Worm (Caenorhabditis elegans): Measurements from ENCODE around the gene T05C12.11.
A peak's percentile ranks its signal among the peaks of the same experiment; 100 is the strongest.

T05C12.11 gene

DNA sequence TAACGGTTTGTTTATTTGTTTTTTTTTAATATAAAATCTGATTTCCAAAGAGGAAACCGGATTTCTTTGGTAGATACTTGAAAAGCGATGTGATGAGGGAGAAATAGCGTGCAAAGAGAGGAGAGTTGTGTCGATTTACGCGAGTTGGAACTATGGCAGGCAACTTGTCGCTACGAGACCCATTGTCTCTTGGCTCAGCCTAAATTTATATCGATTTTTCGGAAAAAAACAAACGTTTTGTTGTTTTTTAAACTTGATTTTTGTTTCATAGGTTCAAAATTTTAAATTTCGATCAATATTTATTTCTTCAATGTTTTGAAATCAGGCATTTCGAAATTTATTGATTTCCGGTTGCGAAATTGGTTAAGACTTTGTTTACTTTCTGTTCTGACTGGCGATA, 46.2 kb upstream of the T05C12.11 start, which contains the start of gene M110.3 (continued):
- TF ChIP-seq sup-37 (GFP tag; optimal IDR thresholded peaks at IDR 0.05), result no peak
- TF ChIP-seq mdl-1 (tag; optimal IDR thresholded peaks at IDR 0.05), result peak in 1 of 2 experiments; percentile 39
- peak; percentile 27 for TF ChIP-seq nhr-20 (tag; optimal IDR thresholded peaks at IDR 0.05)
- TF ChIP-seq dpl-1 (GFP tag; optimal IDR thresholded peaks at IDR 0.05), result peak; percentile 18 to 58 (median 42)
- peak; percentile 67 for TF ChIP-seq nhr-85 (tag)
- peak; percentile 25 for TF ChIP-seq nhr-77 (tag; optimal IDR thresholded peaks at IDR 0.05)
- TF ChIP-seq sox-4 (tag; optimal IDR thresholded peaks at IDR 0.05), result no peak
- peak in 2 of 3 experiments; percentile 4 to 42 for TF ChIP-seq ceh-82 (tag; optimal IDR thresholded peaks at IDR 0.05)
- TF ChIP-seq mep-1 (tag; optimal IDR thresholded peaks at IDR 0.05), result peak; percentile 48
- peak; percentile 61 for TF ChIP-seq nhr-71 (tag; optimal IDR thresholded peaks at IDR 0.05)
- TF ChIP-seq nhr-90 (tag; optimal IDR thresholded peaks at IDR 0.05; ENCODE audit: poor library complexity), result no peak
- TF ChIP-seq ceh-88 (GFP tag; IDR thresholded peaks at IDR 0.05), result no peak
- TF ChIP-seq ztf-11 (tag; optimal IDR thresholded peaks at IDR 0.05), result no peak
- TF ChIP-seq dsc-1 (tag; optimal IDR thresholded peaks at IDR 0.05), result peak; percentile 29
- TF ChIP-seq blmp-1 (tag; optimal IDR thresholded peaks at IDR 0.05), result peak; percentile 64
- peak; percentile 47 to 63 for TF ChIP-seq lin-35 (GFP tag; optimal IDR thresholded peaks at IDR 0.05)
- TF ChIP-seq isw-1 (GFP tag; IDR thresholded peaks at IDR 0.05), result peak; percentile 44
- no peak for TF ChIP-seq fkh-4 (tag; optimal IDR thresholded peaks at IDR 0.05; ENCODE audit: borderline replicate concordance)
- TF ChIP-seq nhr-47 (tag; optimal IDR thresholded peaks at IDR 0.05), result peak; percentile 50
- TF ChIP-seq hlh-17 (GFP tag; optimal IDR thresholded peaks at IDR 0.05; ENCODE audit: borderline replicate concordance), result no peak
- TF ChIP-seq tlp-1 (tag; optimal IDR thresholded peaks at IDR 0.05), result no peak
- TF ChIP-seq egl-27 (tag; optimal IDR thresholded peaks at IDR 0.05), result no peak
- TF ChIP-seq egl-13 (tag; optimal IDR thresholded peaks at IDR 0.05), result peak; percentile 14
- TF ChIP-seq swsn-7 (tag; optimal IDR thresholded peaks at IDR 0.05), result peak; percentile 32
- no peak for TF ChIP-seq ceh-63 (GFP tag; optimal IDR thresholded peaks at IDR 0.05)
- TF ChIP-seq C34B4.2 (tag; optimal IDR thresholded peaks at IDR 0.05), result no peak
- TF ChIP-seq F16B12.6 (tag; optimal IDR thresholded peaks at IDR 0.05), result no peak
- no peak for TF ChIP-seq elt-2 (tag; optimal IDR thresholded peaks at IDR 0.05)
- TF ChIP-seq ceh-90 (tag; optimal IDR thresholded peaks at IDR 0.05), result no peak
- no peak for TF ChIP-seq ces-1 (GFP tag; optimal IDR thresholded peaks at IDR 0.05)
- TF ChIP-seq elt-3 (tag; optimal IDR thresholded peaks at IDR 0.05), result peak in 2 of 6 experiments; percentile 2 to 17
- TF ChIP-seq snu-23 (GFP tag; optimal IDR thresholded peaks at IDR 0.05), result peak; percentile 64
- TF ChIP-seq mab-9 (GFP tag; IDR thresholded peaks at IDR 0.05), result no peak
- no peak for TF ChIP-seq nhr-237 (tag; optimal IDR thresholded peaks at IDR 0.05)
- TF ChIP-seq nhr-28 (tag; optimal IDR thresholded peaks at IDR 0.05), result no peak
- TF ChIP-seq nhr-76 (tag; optimal IDR thresholded peaks at IDR 0.05), result no peak
- TF ChIP-seq unc-62 (GFP tag; optimal IDR thresholded peaks at IDR 0.05), result no peak
- no peak for TF ChIP-seq nhr-11 (tag; optimal IDR thresholded peaks at IDR 0.05)
- no peak for TF ChIP-seq nhr-84 (tag; optimal IDR thresholded peaks at IDR 0.05)
- peak; percentile 47 for TF ChIP-seq zip-4 (GFP tag; optimal IDR thresholded peaks at IDR 0.05)
- TF ChIP-seq ceh-8 (GFP tag; optimal IDR thresholded peaks at IDR 0.05), result no peak
- peak; percentile 2 for TF ChIP-seq lin-15B (tag; optimal IDR thresholded peaks at IDR 0.05)
- TF ChIP-seq jun-1 (tag; optimal IDR thresholded peaks at IDR 0.05), result peak; percentile 8
- peak; percentile 68 for TF ChIP-seq lin-14 (GFP tag; optimal IDR thresholded peaks at IDR 0.05)
- no peak for TF ChIP-seq ets-5 (GFP tag; IDR thresholded peaks at IDR 0.05)
- TF ChIP-seq efl-1 (optimal IDR thresholded peaks at IDR 0.05), result peak; percentile 65
- peak; percentile 54 to 91 for TF ChIP-seq efl-1 (GFP tag; optimal IDR thresholded peaks at IDR 0.05 in 1 of 2)
- no peak for TF ChIP-seq snpc-4 (tag; optimal IDR thresholded peaks at IDR 0.05)

All from whole organism, L1 larva.